Fruit fly (Drosophila melanogaster) whole organism, adult: ENCODE results near the gene CG9338.

Source experiments
- CG11617 ChIP-seq: fragments of 200-800 bp; sonication (Bioruptor generic); optimal IDR thresholded peaks from 2 replicates; lab custom pipeline; 2017; ENCODE audit warnings: mild to moderate bottlenecking, missing biosample characterization, missing genetic modification reagents, missing genetic modification characterization
- CG12768 ChIP-seq: fragments of 200-800 bp; sonication (Bioruptor generic); optimal IDR thresholded peaks from 2 replicates; lab custom pipeline; 2017; ENCODE audit warnings: missing biosample characterization, missing genetic modification characterization, mild to moderate bottlenecking, moderate library complexity, missing genetic modification reagents
- CG14711 ChIP-seq: fragments of 200-800 bp; sonication (Bioruptor generic); optimal IDR thresholded peaks from 2 replicates; lab custom pipeline; 2018; ENCODE audit warnings: missing biosample characterization, mild to moderate bottlenecking, missing genetic modification characterization, moderate library complexity
- CG1620 ChIP-seq: fragments of 200-800 bp; sonication (Bioruptor generic); optimal IDR thresholded peaks from 2 replicates; lab custom pipeline; 2016; ENCODE audit warnings: missing biosample characterization, missing genetic modification characterization
- CG33017 ChIP-seq: fragments of 200-800 bp; sonication (Bioruptor generic); optimal IDR thresholded peaks from 2 replicates; lab custom pipeline; 2018; ENCODE audit warnings: missing biosample characterization, mild to moderate bottlenecking, missing genetic modification characterization, moderate library complexity
- CG5204 ChIP-seq: fragments of 200-800 bp; sonication (Bioruptor generic); optimal IDR thresholded peaks from 2 replicates; lab custom pipeline; 2016; ENCODE audit warnings: missing biosample characterization, missing genetic modification characterization
- CG7045 ChIP-seq: fragments of 200-800 bp; sonication (Bioruptor generic); optimal IDR thresholded peaks from 2 replicates; lab custom pipeline; 2017; ENCODE audit warnings: missing biosample characterization, mild to moderate bottlenecking, missing genetic modification characterization
- Clk ChIP-seq: fragments of 200-800 bp; sonication (Bioruptor generic); optimal IDR thresholded peaks from 2 replicates; lab custom pipeline; 2017; ENCODE audit warnings: missing biosample characterization, missing genetic modification characterization
- Hr96 ChIP-seq: fragments of 200-800 bp; sonication (Bioruptor generic); optimal IDR thresholded peaks from 2 replicates; lab custom pipeline; 2016; ENCODE audit warnings: missing biosample characterization, missing genetic modification characterization
- Mnt ChIP-seq: fragments of 200-800 bp; sonication (Bioruptor generic); optimal IDR thresholded peaks from 2 replicates; lab custom pipeline; 2016; ENCODE audit warnings: missing biosample characterization, mild to moderate bottlenecking, missing genetic modification characterization
- cic ChIP-seq: fragments of 200-800 bp; sonication (Bioruptor generic); optimal IDR thresholded peaks from 2 replicates; lab custom pipeline; 2017; ENCODE audit warnings: missing biosample characterization, mild to moderate bottlenecking, missing genetic modification characterization, moderate library complexity
- ovo ChIP-seq: fragments of 200-800 bp; sonication (Bioruptor generic); optimal IDR thresholded peaks from 2 replicates; lab custom pipeline; 2016; ENCODE audit warnings: missing biosample characterization, missing genetic modification characterization
- pad ChIP-seq: fragments of 200-800 bp; sonication (Bioruptor generic); optimal IDR thresholded peaks from 3 replicates; lab custom pipeline; 2017; ENCODE audit warnings: missing biosample characterization, missing genetic modification characterization, mild to moderate bottlenecking, moderate library complexity, missing genetic modification reagents

DNA sequence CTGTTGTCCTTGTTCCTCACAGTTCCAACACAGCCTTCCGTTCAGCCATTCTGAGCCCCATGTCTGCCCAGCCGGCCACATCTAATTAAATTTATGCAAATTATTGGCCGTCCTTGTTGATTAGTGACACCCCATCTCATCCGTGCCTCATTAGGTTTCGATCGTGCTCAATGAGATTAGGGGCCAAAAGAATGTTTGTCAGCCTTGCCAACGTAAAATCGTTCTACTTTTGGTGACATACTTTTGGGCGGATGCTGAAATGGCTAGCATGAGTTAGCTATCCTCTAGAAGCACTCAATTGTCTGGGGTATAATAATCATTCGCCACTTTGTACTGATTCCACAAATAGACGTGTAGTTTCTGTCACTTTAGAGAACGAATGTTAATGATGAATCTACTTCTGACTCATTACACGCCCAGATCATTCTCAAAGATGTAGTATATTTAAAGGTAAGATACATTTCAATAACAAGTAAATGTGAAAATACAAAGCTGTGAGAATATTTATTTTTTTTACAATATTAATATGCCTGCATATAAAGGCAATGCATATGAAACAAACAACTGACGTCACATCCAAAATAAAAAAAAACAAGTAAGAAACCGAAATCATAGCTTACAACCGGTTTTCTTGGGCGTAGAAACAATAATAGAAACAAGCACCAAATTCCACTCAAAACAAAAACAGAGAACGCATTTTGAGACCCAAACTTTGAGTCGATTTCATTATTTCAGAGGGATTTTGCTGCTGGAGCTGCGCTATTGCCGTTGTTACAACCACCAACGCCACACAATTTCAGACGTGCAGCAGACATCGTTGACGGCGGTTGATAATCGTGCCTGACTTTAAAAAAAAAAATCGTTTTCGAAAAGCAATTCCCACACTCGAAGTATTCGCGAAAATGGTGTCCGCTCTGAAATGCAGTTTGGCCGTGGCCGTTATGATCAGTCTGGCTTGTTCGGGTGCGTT is 6.4 kb upstream of the CG9338 start, which contains the start of gene bero:
- TF ChIP-seq CG1620 (GFP tag; lab: Kevin White, UChicago) (no peak), CG12768 (GFP tag; lab: Kevin White, UChicago) (no peak), CG14711 (tag; lab: Kevin White, UChicago) (no peak), cic (GFP tag; lab: Kevin White, UChicago) (no peak), CG5204 (GFP tag; lab: Kevin White, UChicago) (no peak), Mnt (GFP tag; lab: Kevin White, UChicago) (no peak), pad (GFP tag; lab: Kevin White, UChicago) (no peak), CG33017 (tag; lab: Kevin White, UChicago) (no peak), CG11617 (no peak), CG7045 (GFP tag; lab: Kevin White, UChicago) (no peak), Clk (GFP tag; lab: Kevin White, UChicago) (no peak), Hr96 (GFP tag; lab: Kevin White, UChicago) (no peak), ovo (GFP tag; lab: Kevin White, UChicago) (no peak)
